Worm (Caenorhabditis elegans) whole organism, midembryonic: ENCODE measurements around the gene srxa-11.

Source experiments
- cog-1 ChIP-seq: sonication (generic microtip); optimal IDR thresholded peaks from 2 replicates; lab custom pipeline; 2016; ENCODE audit warnings: missing genetic modification characterization, missing compliant biosample characterization
- flt-1 ChIP-seq: fragments of 200-800 bp; sonication (Bioruptor generic); IDR thresholded peaks from 2 replicates; pipeline ENCODE4 v1.3.6; 2022; ENCODE audit warnings: missing genetic modification characterization, missing compliant biosample characterization
- klf-2 ChIP-seq: fragments of 200-800 bp; sonication (Bioruptor generic); conservative IDR thresholded peaks from 2 replicates; pipeline ENCODE4 v1.3.6; 2022; ENCODE audit warnings: missing genetic modification reagents, missing genetic modification characterization, missing compliant biosample characterization
- ref-1 ChIP-seq: fragments of 200-800 bp; sonication (Bioruptor generic); conservative IDR thresholded peaks from 2 replicates; pipeline ENCODE4 v1.3.6; 2022; ENCODE audit warnings: missing genetic modification reagents, missing genetic modification characterization, missing compliant biosample characterization
- tab-1 ChIP-seq: fragments of 200-800 bp; sonication (Bioruptor generic); IDR thresholded peaks from 2 replicates; pipeline ENCODE4 v1.3.6; 2022; ENCODE audit warnings: missing genetic modification characterization, missing compliant biosample characterization
- ztf-23 ChIP-seq: fragments of 200-800 bp; sonication (Bioruptor generic); IDR thresholded peaks from 2 replicates; pipeline ENCODE4 v1.3.6; 2022; ENCODE audit warnings: missing genetic modification reagents, missing genetic modification characterization, missing compliant biosample characterization

- no peak for TF ChIP-seq cog-1 (tag; lab: Kevin White, UChicago)
- TF ChIP-seq ztf-23 (GFP tag; lab: Robert Waterston, UW): no peak
- TF ChIP-seq klf-2: no peak
- TF ChIP-seq flt-1 (GFP tag; lab: Robert Waterston, UW): no peak
- TF ChIP-seq ref-1 (GFP tag; lab: Robert Waterston, UW): no peak
- TF ChIP-seq tab-1: no peak
These were observed 15.6 kb upstream of the srxa-11 start for ce11 chrV:13908120-13908915.
